Worm (Caenorhabditis elegans) whole organism, young adult: ENCODE results near the gene F35H10.2.

Experiments used
- B0035.1 ChIP-seq: sonication (generic microtip); optimal IDR thresholded peaks from 2 replicates; lab custom pipeline; 2016; ENCODE audit warnings: missing genetic modification characterization, mild to moderate bottlenecking, missing compliant biosample characterization, missing genotype, missing genetic modification reagents
- C17E4.6 ChIP-seq: fragments of 200-800 bp; sonication (Bioruptor generic); IDR thresholded peaks from 2 replicates; pipeline ENCODE4 v1.3.6; 2022; ENCODE audit warnings: missing genetic modification reagents, missing genetic modification characterization, missing compliant biosample characterization
- D2030.7 ChIP-seq: fragments of 200-800 bp; sonication (Bioruptor generic); IDR thresholded peaks from 2 replicates; pipeline ENCODE4 v1.3.6; 2022; ENCODE audit warnings: missing genetic modification reagents, missing genetic modification characterization, missing compliant biosample characterization
- F10E7.11 ChIP-seq: sonication (generic microtip); optimal IDR thresholded peaks from 2 replicates; lab custom pipeline; 2017; ENCODE audit warnings: mild to moderate bottlenecking, missing genetic modification characterization, moderate library complexity, missing compliant biosample characterization
- F37B4.10 ChIP-seq: fragments of 200-800 bp; sonication (Bioruptor generic); IDR thresholded peaks from 2 replicates; pipeline ENCODE4 v1.3.6; 2022; ENCODE audit warnings: missing genetic modification characterization, missing compliant biosample characterization
- Y53F4B.3 ChIP-seq: fragments of 200-800 bp; sonication (Bioruptor generic); IDR thresholded peaks from 2 replicates; pipeline ENCODE4 v1.3.6; 2022; ENCODE audit warnings: missing genetic modification reagents, missing genetic modification characterization, missing compliant biosample characterization
- Y67H2A.10 ChIP-seq: fragments of 200-800 bp; sonication (Bioruptor generic); conservative IDR thresholded peaks from 2 replicates; pipeline ENCODE4 v1.3.6; 2022; ENCODE audit warnings: missing genetic modification reagents, missing genetic modification characterization, missing compliant biosample characterization
- ama-1 ChIP-seq, 3 experiments: fragments of 150-350 bp in 1 of 3; sonication (generic microtip) in 2 of 3; optimal IDR thresholded peaks; 2 replicates each; lab custom pipeline; 2014 to 2018; ENCODE audit warnings: missing biosample characterization in 2 of 3, missing genetic modification characterization in 2 of 3, missing genetic modification reagents in 2 of 3
- aptf-3 ChIP-seq: fragments of 200-800 bp; sonication (Bioruptor generic); IDR thresholded peaks from 2 replicates; pipeline ENCODE4 v1.3.6; 2022; ENCODE audit warnings: missing genetic modification characterization, missing compliant biosample characterization
- attf-5 ChIP-seq: fragments of 200-800 bp; sonication (Bioruptor generic); optimal IDR thresholded peaks from 2 replicates; lab custom pipeline; 2018; ENCODE audit warnings: mild to moderate bottlenecking, missing genetic modification characterization, missing compliant biosample characterization
- bed-1 ChIP-seq: fragments of 200-800 bp; sonication (Bioruptor generic); IDR thresholded peaks from 2 replicates; pipeline ENCODE4 v1.3.6; 2022; ENCODE audit warnings: missing genetic modification reagents, missing genetic modification characterization, missing compliant biosample characterization
- ceh-100 ChIP-seq: fragments of 200-800 bp; sonication (Bioruptor generic); IDR thresholded peaks from 2 replicates; pipeline ENCODE4 v1.3.6; 2022; ENCODE audit warnings: missing genetic modification reagents, missing genetic modification characterization, missing compliant biosample characterization
- ceh-40 ChIP-seq: fragments of 200-800 bp; sonication (Bioruptor generic); IDR thresholded peaks from 2 replicates; pipeline ENCODE4 v1.3.6; 2022; ENCODE audit warnings: missing genetic modification characterization, missing compliant biosample characterization
- ceh-91 ChIP-seq: fragments of 200-800 bp; sonication (Bioruptor generic); IDR thresholded peaks from 2 replicates; pipeline ENCODE4 v1.3.6; 2022; ENCODE audit warnings: missing genetic modification reagents, missing genetic modification characterization, missing compliant biosample characterization
- die-1 ChIP-seq: sonication (generic microtip); optimal IDR thresholded peaks from 2 replicates; lab custom pipeline; 2016; ENCODE audit warnings: missing genotype, mild to moderate bottlenecking, missing genetic modification characterization, missing compliant biosample characterization
- dox-1 ChIP-seq: fragments of 200-800 bp; sonication (Bioruptor generic); IDR thresholded peaks from 2 replicates; pipeline ENCODE4 v1.3.6; 2022; ENCODE audit warnings: missing genetic modification reagents, missing genetic modification characterization, missing compliant biosample characterization
- dpl-1 ChIP-seq: fragments of 150-350 bp; optimal IDR thresholded peaks from 2 replicates; lab custom pipeline; 2014; ENCODE audit warnings: missing biosample characterization, missing genetic modification reagents, missing genetic modification characterization
- efl-1 ChIP-seq: fragments of 150-350 bp; optimal IDR thresholded peaks from 2 replicates; lab custom pipeline; 2014; ENCODE audit warnings: missing biosample characterization, missing genetic modification reagents, missing genetic modification characterization
- egrh-3 ChIP-seq: fragments of 200-800 bp; sonication (Bioruptor generic); IDR thresholded peaks from 2 replicates; pipeline ENCODE4 v1.3.6; 2022; ENCODE audit warnings: missing genetic modification reagents, missing genetic modification characterization, missing compliant biosample characterization
- ets-4 ChIP-seq: fragments of 200-800 bp; sonication (Bioruptor generic); optimal IDR thresholded peaks from 2 replicates; lab custom pipeline; 2018; ENCODE audit warnings: mild to moderate bottlenecking, missing genetic modification characterization, missing compliant biosample characterization
- fkh-3 ChIP-seq: sonication (generic microtip); optimal IDR thresholded peaks from 2 replicates; lab custom pipeline; 2016; ENCODE audit warnings: mild to moderate bottlenecking, missing genetic modification characterization, missing compliant biosample characterization
- hmg-1.2 ChIP-seq: fragments of 200-800 bp; sonication (Bioruptor generic); IDR thresholded peaks from 2 replicates; pipeline ENCODE4 v1.3.6; 2022; ENCODE audit warnings: missing genetic modification reagents, missing genetic modification characterization, missing compliant biosample characterization
- hrde-1 ChIP-seq: sonication (generic microtip); optimal IDR thresholded peaks from 2 replicates; lab custom pipeline; 2016; ENCODE audit warnings: missing genetic modification characterization, mild to moderate bottlenecking, missing compliant biosample characterization, moderate library complexity, missing genotype, missing genetic modification reagents, borderline replicate concordance
- lin-26 ChIP-seq: fragments of 200-800 bp; sonication (Bioruptor generic); IDR thresholded peaks from 2 replicates; pipeline ENCODE4 v1.3.6; 2022; ENCODE audit warnings: missing genetic modification reagents, missing genetic modification characterization, missing compliant biosample characterization
- lin-40 ChIP-seq: sonication (generic microtip); optimal IDR thresholded peaks from 2 replicates; lab custom pipeline; 2016; ENCODE audit warnings: missing genetic modification characterization, mild to moderate bottlenecking, missing compliant biosample characterization, missing genotype, missing genetic modification reagents
- lsl-1 ChIP-seq: fragments of 200-800 bp; sonication (Bioruptor generic); optimal IDR thresholded peaks from 2 replicates; lab custom pipeline; 2018; ENCODE audit warnings: mild to moderate bottlenecking, missing genetic modification characterization, moderate library complexity, missing compliant biosample characterization
- madf-6 ChIP-seq: fragments of 200-800 bp; sonication (Bioruptor generic); IDR thresholded peaks from 2 replicates; pipeline ENCODE4 v1.3.6; 2022; ENCODE audit warnings: missing genetic modification reagents, missing genetic modification characterization, missing compliant biosample characterization
- mel-28 ChIP-seq: sonication (generic microtip); optimal IDR thresholded peaks from 2 replicates; lab custom pipeline; 2016; ENCODE audit warnings: borderline replicate concordance, mild to moderate bottlenecking, missing genetic modification characterization, missing compliant biosample characterization
- mes-4 ChIP-seq: sonication (generic microtip); optimal IDR thresholded peaks from 2 replicates; lab custom pipeline; 2016; ENCODE audit warnings: missing genotype, missing genetic modification characterization, missing compliant biosample characterization
- mxl-1 ChIP-seq: sonication (generic microtip); optimal IDR thresholded peaks from 2 replicates; lab custom pipeline; 2016; ENCODE audit warnings: missing genetic modification characterization, missing compliant biosample characterization
- nfya-1 ChIP-seq: sonication (generic microtip); optimal IDR thresholded peaks from 2 replicates; lab custom pipeline; 2017; ENCODE audit warnings: antibody characterized with exemption, missing compliant biosample characterization, missing genetic modification characterization, borderline replicate concordance; ENCODE audit not compliant: insufficient read depth
- nhr-120 ChIP-seq: fragments of 200-800 bp; sonication (Bioruptor generic); IDR thresholded peaks from 2 replicates; pipeline ENCODE4 v1.3.6; 2022; ENCODE audit warnings: missing genetic modification characterization, missing compliant biosample characterization
- nhr-27 ChIP-seq: fragments of 200-800 bp; sonication (Bioruptor generic); optimal IDR thresholded peaks from 2 replicates; lab custom pipeline; 2018; ENCODE audit warnings: mild to moderate bottlenecking, missing genetic modification characterization, moderate library complexity, missing compliant biosample characterization
- sdz-38 ChIP-seq: sonication (generic microtip); optimal IDR thresholded peaks from 2 replicates; lab custom pipeline; 2016; ENCODE audit warnings: missing genotype, missing genetic modification characterization, missing compliant biosample characterization
- sea-2 ChIP-seq: fragments of 200-800 bp; sonication (Bioruptor generic); IDR thresholded peaks from 2 replicates; pipeline ENCODE4 v1.3.6; 2022; ENCODE audit warnings: missing genetic modification characterization, missing compliant biosample characterization
- snpc-1.1 ChIP-seq: sonication (generic microtip); optimal IDR thresholded peaks from 2 replicates; lab custom pipeline; 2017; ENCODE audit warnings: missing genetic modification characterization, mild to moderate bottlenecking, missing compliant biosample characterization, antibody characterized with exemption, moderate library complexity, missing genotype, missing genetic modification reagents; ENCODE audit not compliant: insufficient read depth
- snpc-3.4 ChIP-seq: sonication (generic microtip); optimal IDR thresholded peaks from 2 replicates; lab custom pipeline; 2017; ENCODE audit warnings: missing genetic modification characterization, mild to moderate bottlenecking, missing compliant biosample characterization, antibody characterized with exemption, moderate library complexity, missing genotype, missing genetic modification reagents
- snpc-4 ChIP-seq, 5 experiments: fragments of 150-350 bp in 1 of 5; sonication (generic microtip) in 4 of 5; optimal IDR thresholded peaks; 2 replicates each; lab custom pipeline; 2014 to 2018; ENCODE audit warnings: missing genetic modification characterization in 5 of 5, missing biosample characterization in 3 of 5, antibody characterized with exemption in 2 of 5, mild to moderate bottlenecking in 2 of 5, missing compliant biosample characterization in 2 of 5, missing genotype in 2 of 5, moderate library complexity in 2 of 5, missing genetic modification reagents in 1 of 5
- sptf-2 ChIP-seq: fragments of 200-800 bp; sonication (Bioruptor generic); optimal IDR thresholded peaks from 2 replicates; lab custom pipeline; 2018; ENCODE audit warnings: mild to moderate bottlenecking, missing genetic modification characterization, missing compliant biosample characterization
- tbp1 ChIP-seq: fragments of 200-800 bp; sonication (Bioruptor generic); optimal IDR thresholded peaks from 2 replicates; lab custom pipeline; 2018; ENCODE audit warnings: mild to moderate bottlenecking, missing genetic modification characterization, missing compliant biosample characterization
- unc-130 ChIP-seq: sonication (generic microtip); optimal IDR thresholded peaks from 2 replicates; lab custom pipeline; 2016; ENCODE audit warnings: missing genetic modification reagents, missing genetic modification characterization, missing compliant biosample characterization
- zfh-2 ChIP-seq: fragments of 200-800 bp; sonication (Bioruptor generic); conservative IDR thresholded peaks from 2 replicates; pipeline ENCODE4 v1.3.6; 2022; ENCODE audit warnings: missing genetic modification reagents, missing genetic modification characterization, missing compliant biosample characterization
- zim-3 ChIP-seq: sonication (generic microtip); optimal IDR thresholded peaks from 2 replicates; lab custom pipeline; 2017; ENCODE audit warnings: mild to moderate bottlenecking, missing genetic modification characterization, moderate library complexity, missing compliant biosample characterization
- ztf-18 ChIP-seq: sonication (generic microtip); optimal IDR thresholded peaks from 2 replicates; lab custom pipeline; 2016; ENCODE audit warnings: missing genotype, mild to moderate bottlenecking, missing genetic modification characterization, missing compliant biosample characterization

F35H10.2 gene

ce11 chrIV:8287287-8287686 lies 41.7 kb upstream of the F35H10.2 start:
- TF ChIP-seq F37B4.10 (GFP tag; lab: Robert Waterston, UW) = no peak
- no peak for TF ChIP-seq nfya-1
- no peak for TF ChIP-seq zim-3 (tag; lab: Kevin White, UChicago)
- TF ChIP-seq mel-28 = no peak
- TF ChIP-seq lin-26 (GFP tag; lab: Robert Waterston, UW) = 0 out of 2 replicates have a peak, but pooled peaks have one; percentile 52
- TF ChIP-seq, all 124 proteins: peak for 1

ce11 chrIV:8289105-8289504 lies 39.9 kb upstream of the F35H10.2 start:
- TF ChIP-seq egrh-3 (GFP tag; lab: Robert Waterston, UW) (peak; percentile 75; the same call in 1 of the 2 replicates), B0035.1 (tag; lab: Kevin White, UChicago) (no peak), Y67H2A.10 (GFP tag; lab: Robert Waterston, UW) (no peak), mel-28 (no peak), die-1 (tag; lab: Kevin White, UChicago) (peak; percentile 29), D2030.7 (GFP tag; lab: Robert Waterston, UW) (no peak), Y53F4B.3 (GFP tag; lab: Robert Waterston, UW) (no peak), zfh-2 (peak; percentile 73), nhr-27 (no peak), F37B4.10 (GFP tag; lab: Robert Waterston, UW) (0 out of 2 replicates have a peak, but pooled peaks have one; percentile 50), F10E7.11 (no peak), sptf-2 (GFP tag; lab: Kevin White, UChicago) (no peak)
- TF ChIP-seq, all 124 proteins: peak for 4

- no peak for TF ChIP-seq aptf-3 (GFP tag; lab: Robert Waterston, UW)
- no peak for TF ChIP-seq lin-40 (tag; lab: Kevin White, UChicago)
- TF ChIP-seq ceh-100 (GFP tag; lab: Robert Waterston, UW) = no peak
- TF ChIP-seq nhr-27 = no peak
- no peak for TF ChIP-seq mes-4 (tag; lab: Kevin White, UChicago)
- TF ChIP-seq ztf-18 (tag; lab: Kevin White, UChicago) = no peak
- TF ChIP-seq snpc-3.4 (tag; lab: Kevin White, UChicago) = no peak
- TF ChIP-seq fkh-3 (tag; lab: Kevin White, UChicago) = no peak
- no peak for TF ChIP-seq attf-5
- no peak for TF ChIP-seq snpc-1.1
- TF ChIP-seq mxl-1 = no peak
- TF ChIP-seq sdz-38 (tag; lab: Kevin White, UChicago) = no peak
- TF ChIP-seq ets-4 = no peak
- no peak for TF ChIP-seq unc-130
- no peak for TF ChIP-seq ceh-91 (GFP tag; lab: Robert Waterston, UW)
- no peak for TF ChIP-seq ama-1 (optimal IDR thresholded peaks at IDR 0.05; lab: Kevin White, UChicago)
- no peak for TF ChIP-seq ama-1 (GFP tag; optimal IDR thresholded peaks at IDR 0.05; lab: Kevin White, UChicago)
- no peak for TF ChIP-seq ceh-40
- no peak for TF ChIP-seq snpc-4 (GFP tag; optimal IDR thresholded peaks at IDR 0.05; lab: Kevin White, UChicago)
- no peak for TF ChIP-seq snpc-4 (tag; optimal IDR thresholded peaks at IDR 0.05; lab: Kevin White, UChicago)
- no peak for TF ChIP-seq bed-1
Observed at ce11 chrIV:8289505-8289579, 39.7 kb upstream of the F35H10.2 start, which contains the start of gene nucl-1. TSS of gene nucl-1 (minus strand) at chrIV:8289530.

ce11 chrIV:8289580-8290323 lies 39.3 kb upstream of the F35H10.2 start, which contains the start of gene daf-31:
TSS of gene daf-31 (plus strand) at chrIV:8290273.
- TF ChIP-seq snpc-4 (GFP tag; optimal IDR thresholded peaks at IDR 0.05; lab: Kevin White, UChicago) = no peak
- TF ChIP-seq snpc-4 (tag; optimal IDR thresholded peaks at IDR 0.05; lab: Kevin White, UChicago) = peak in 1 of 4 experiments; percentile 54
- TF ChIP-seq madf-6 = peak; percentile 6; the same call in 1 of the 2 replicates
- TF ChIP-seq lsl-1 (GFP tag; lab: Kevin White, UChicago) = peak; percentile 7
- TF ChIP-seq dpl-1 (GFP tag; lab: Kevin White, UChicago) = peak; percentile 67
- TF ChIP-seq tbp1 (GFP tag; lab: Kevin White, UChicago) = peak; percentile 24
- no peak for TF ChIP-seq dox-1 (GFP tag; lab: Robert Waterston, UW)
- peak; percentile 3; the same call in 1 of the 2 replicates for TF ChIP-seq hmg-1.2 (GFP tag; lab: Robert Waterston, UW)
- TF ChIP-seq efl-1 (GFP tag; lab: Kevin White, UChicago) = peak; percentile 72
- no peak for TF ChIP-seq sea-2
- no peak for TF ChIP-seq D2030.7 (GFP tag; lab: Robert Waterston, UW)
- TF ChIP-seq zfh-2 = no peak
- TF ChIP-seq C17E4.6 (GFP tag; lab: Robert Waterston, UW) = no peak
- no peak for TF ChIP-seq nhr-120 (GFP tag; lab: Robert Waterston, UW)
- peak; percentile 55 for TF ChIP-seq attf-5
- TF ChIP-seq hrde-1 (tag; lab: Kevin White, UChicago) = no peak
